Worm (Caenorhabditis elegans) whole organism, young adult: ENCODE measurements around the gene C17C3.6.

Experiments
- Y79H2A.3 ChIP-seq: fragments of 200-800 bp; sonication (Bioruptor generic); conservative IDR thresholded peaks from 2 replicates; pipeline ENCODE4 v1.3.6; 2022; ENCODE audit warnings: missing genetic modification reagents, missing genetic modification characterization, missing compliant biosample characterization
- fkh-3 ChIP-seq: sonication (generic microtip); optimal IDR thresholded peaks from 2 replicates; lab custom pipeline; 2016; ENCODE audit warnings: mild to moderate bottlenecking, missing genetic modification characterization, missing compliant biosample characterization
- madf-6 ChIP-seq: fragments of 200-800 bp; sonication (Bioruptor generic); IDR thresholded peaks from 2 replicates; pipeline ENCODE4 v1.3.6; 2022; ENCODE audit warnings: missing genetic modification reagents, missing genetic modification characterization, missing compliant biosample characterization
- nfya-1 ChIP-seq: sonication (generic microtip); optimal IDR thresholded peaks from 2 replicates; lab custom pipeline; 2017; ENCODE audit warnings: antibody characterized with exemption, missing compliant biosample characterization, missing genetic modification characterization, borderline replicate concordance; ENCODE audit not compliant: insufficient read depth
- snpc-4 ChIP-seq, 5 experiments: fragments of 150-350 bp in 1 of 5; sonication (generic microtip) in 4 of 5; optimal IDR thresholded peaks; 2 replicates each; lab custom pipeline; 2014 to 2018; ENCODE audit warnings: missing genetic modification characterization in 5 of 5, missing biosample characterization in 3 of 5, antibody characterized with exemption in 2 of 5, mild to moderate bottlenecking in 2 of 5, missing compliant biosample characterization in 2 of 5, missing genotype in 2 of 5, moderate library complexity in 2 of 5, missing genetic modification reagents in 1 of 5
- tlf-1 ChIP-seq: fragments of 200-800 bp; sonication (Bioruptor generic); optimal IDR thresholded peaks from 2 replicates; lab custom pipeline; 2018; ENCODE audit warnings: mild to moderate bottlenecking, missing genetic modification characterization, missing compliant biosample characterization
- ztf-6 ChIP-seq: fragments of 200-800 bp; sonication (Bioruptor generic); IDR thresholded peaks from 2 replicates; pipeline ENCODE4 v1.3.6; 2022; ENCODE audit warnings: missing genetic modification reagents, missing genetic modification characterization, missing compliant biosample characterization

DNA sequence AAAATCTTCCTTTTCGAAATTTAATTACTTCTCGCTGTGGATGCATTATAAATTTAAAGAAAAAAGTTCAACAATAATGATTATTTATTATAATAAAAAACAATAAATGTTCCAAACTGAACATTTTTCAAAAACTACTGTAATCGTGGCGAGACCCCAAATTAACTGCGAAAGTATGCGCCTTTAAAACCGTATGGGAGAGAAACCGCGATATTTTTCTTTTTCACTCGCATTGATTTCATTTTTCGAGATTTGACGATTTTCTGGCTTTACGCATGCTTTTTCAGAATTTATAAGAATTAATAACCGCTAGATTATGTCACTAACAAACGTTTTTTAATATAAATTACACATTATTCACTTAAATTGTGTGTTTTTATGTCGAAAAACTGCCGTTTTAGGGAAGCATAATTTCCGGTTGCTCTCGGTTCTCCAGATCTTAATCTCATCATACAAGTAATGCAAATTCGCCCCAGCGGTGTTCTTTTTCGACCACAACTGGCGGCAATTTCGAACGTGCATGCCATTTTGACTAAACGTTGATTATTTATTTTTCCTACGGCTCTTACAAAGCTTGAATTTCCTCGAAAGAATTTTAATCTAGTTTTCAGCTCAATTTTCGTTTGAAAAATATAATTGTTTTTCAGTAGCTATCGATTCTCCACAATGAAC is 48.7 kb upstream of the C17C3.6 start, which contains the start of gene F12A10.8:
- TF ChIP-seq nfya-1 (tag; lab: Kevin White, UChicago): no peak
- peak; percentile 22 for TF ChIP-seq snpc-4 (GFP tag; optimal IDR thresholded peaks at IDR 0.05; lab: Kevin White, UChicago)
- TF ChIP-seq snpc-4 (tag; optimal IDR thresholded peaks at IDR 0.05; lab: Kevin White, UChicago): no peak
- TF ChIP-seq ztf-6 (GFP tag; lab: Robert Waterston, UW): no peak
- TF ChIP-seq Y79H2A.3: no peak
- peak; percentile 87 for TF ChIP-seq madf-6
- TF ChIP-seq tlf-1 (GFP tag; lab: Kevin White, UChicago): no peak
- no peak for TF ChIP-seq fkh-3 (tag; lab: Kevin White, UChicago)
